Fruit fly (Drosophila melanogaster) Kc167 (cell line): ENCODE measurements around the gene Cpr66Cb.

Experiments used
- h ChIP-seq: fragments of >200 bp; optimal IDR thresholded peaks from 3 replicates; lab custom pipeline; 2018; ENCODE audit warnings: missing external identifiers
- insv ChIP-seq: fragments of >200 bp; optimal IDR thresholded peaks from 3 replicates; lab custom pipeline; 2018; ENCODE audit warnings: missing external identifiers
- ttk ChIP-seq: sonication (Bioruptor generic); optimal IDR thresholded peaks from 2 replicates; lab custom pipeline; 2017; ENCODE audit warnings: missing external identifiers

- peak; percentile 95 for TF ChIP-seq ttk (lab: Kevin White, UChicago)
- TF ChIP-seq h = no peak
- TF ChIP-seq insv = no peak
Observed at dm6 chr3L:8345182-8345581, 8.7 kb downstream of the Cpr66Cb start.
